Worm (Caenorhabditis elegans) whole organism, early embryonic: ENCODE measurements around the gene srt-18.

ENCODE experiments used
- B0310.2 ChIP-seq: sonication (generic microtip); optimal IDR thresholded peaks from 2 replicates; lab custom pipeline; 2016; ENCODE audit warnings: mild to moderate bottlenecking, missing genetic modification characterization, missing compliant biosample characterization
- F13C5.2 ChIP-seq: sonication (generic microtip); optimal IDR thresholded peaks from 2 replicates; lab custom pipeline; 2017; ENCODE audit warnings: mild to moderate bottlenecking, missing genetic modification characterization, inconsistent platforms, missing compliant biosample characterization
- aly-1 ChIP-seq: sonication (generic microtip); optimal IDR thresholded peaks from 2 replicates; lab custom pipeline; 2016; ENCODE audit warnings: missing genetic modification characterization, missing compliant biosample characterization
- ama-1 ChIP-seq: fragments of 150-350 bp; optimal IDR thresholded peaks from 2 replicates; lab custom pipeline; 2014
- ceh-13 ChIP-seq: fragments of 200-800 bp; sonication (Bioruptor generic); optimal IDR thresholded peaks from 2 replicates; lab custom pipeline; 2018; ENCODE audit warnings: mild to moderate bottlenecking, missing genetic modification characterization, missing compliant biosample characterization
- ceh-36 ChIP-seq: sonication (generic microtip); optimal IDR thresholded peaks from 2 replicates; lab custom pipeline; 2016; ENCODE audit warnings: missing genetic modification characterization, inconsistent platforms, missing compliant biosample characterization
- ets-7 ChIP-seq: sonication (generic microtip); optimal IDR thresholded peaks from 2 replicates; lab custom pipeline; 2016; ENCODE audit warnings: missing genotype, missing genetic modification characterization, missing compliant biosample characterization
- flt-1 ChIP-seq: fragments of 200-800 bp; sonication (Bioruptor generic); IDR thresholded peaks from 2 replicates; pipeline ENCODE4 v1.3.6; 2022; ENCODE audit warnings: missing genetic modification characterization, missing compliant biosample characterization
- hmbx-1 ChIP-seq: sonication (generic microtip); optimal IDR thresholded peaks from 2 replicates; lab custom pipeline; 2016; ENCODE audit warnings: mild to moderate bottlenecking, missing genetic modification characterization, missing compliant biosample characterization
- hmg-4 ChIP-seq: fragments of 200-800 bp; sonication (Bioruptor generic); optimal IDR thresholded peaks from 2 replicates; lab custom pipeline; 2018; ENCODE audit warnings: mild to moderate bottlenecking, missing genetic modification characterization, missing compliant biosample characterization
- hnd-1 ChIP-seq: sonication (generic microtip); optimal IDR thresholded peaks from 2 replicates; lab custom pipeline; 2016; ENCODE audit warnings: missing genetic modification characterization, missing compliant biosample characterization
- pes-1 ChIP-seq: fragments of 200-800 bp; sonication (Bioruptor generic); IDR thresholded peaks from 2 replicates; pipeline ENCODE4 v1.3.6; 2022; ENCODE audit warnings: missing genetic modification reagents, missing genetic modification characterization, missing compliant biosample characterization
- scrt-1 ChIP-seq: fragments of 200-800 bp; sonication (Bioruptor generic); IDR thresholded peaks from 2 replicates; pipeline ENCODE4 v1.3.6; 2022; ENCODE audit warnings: missing genetic modification characterization, missing compliant biosample characterization
- sea-1 ChIP-seq: fragments of 200-800 bp; sonication (Bioruptor generic); conservative IDR thresholded peaks from 2 replicates; pipeline ENCODE4 v1.3.6; 2022; ENCODE audit warnings: missing genetic modification characterization, missing compliant biosample characterization
- tbx-11 ChIP-seq: fragments of 200-800 bp; sonication (Bioruptor generic); IDR thresholded peaks from 2 replicates; pipeline ENCODE4 v1.3.6; 2022; ENCODE audit warnings: missing genetic modification characterization, missing compliant biosample characterization
- tbx-37 ChIP-seq: fragments of 200-800 bp; sonication (Bioruptor generic); conservative IDR thresholded peaks from 2 replicates; pipeline ENCODE4 v1.3.6; 2022; ENCODE audit warnings: missing genetic modification reagents, missing genetic modification characterization, missing compliant biosample characterization
- tra-4 ChIP-seq: sonication (generic microtip); optimal IDR thresholded peaks from 2 replicates; lab custom pipeline; 2017; ENCODE audit warnings: missing genetic modification characterization, missing compliant biosample characterization

The srt-18 gene

ce11 chrV:8990194-8990649 is 25.2 kb downstream of the srt-18 start, which contains the start of gene F59E11.7:
Gene F59E11.7 (plus strand): TSS chrV:8990244.
- no peak for TF ChIP-seq ceh-36 (tag; lab: Kevin White, UChicago)
- TF ChIP-seq F13C5.2: no peak
- no peak for TF ChIP-seq sea-1
- no peak for TF ChIP-seq ets-7
- TF ChIP-seq B0310.2 (tag; lab: Kevin White, UChicago): no peak
- no peak for TF ChIP-seq tra-4
- TF ChIP-seq ceh-13 (GFP tag; lab: Kevin White, UChicago): no peak
- no peak for TF ChIP-seq hmbx-1
- no peak for TF ChIP-seq hmg-4 (GFP tag; lab: Kevin White, UChicago)
- TF ChIP-seq tbx-37 (GFP tag; lab: Robert Waterston, UW): no peak
- no peak for TF ChIP-seq scrt-1 (GFP tag; lab: Robert Waterston, UW)
- no peak for TF ChIP-seq tbx-11
- no peak for TF ChIP-seq ama-1 (lab: Kevin White, UChicago)
- no peak for TF ChIP-seq flt-1
- TF ChIP-seq aly-1 (tag; lab: Kevin White, UChicago): no peak
- no peak for TF ChIP-seq pes-1 (GFP tag; lab: Robert Waterston, UW)
- no peak for TF ChIP-seq hnd-1 (tag; lab: Kevin White, UChicago)

- TF ChIP-seq B0310.2 (tag; lab: Kevin White, UChicago) (no peak), sea-1 (no peak), scrt-1 (GFP tag; lab: Robert Waterston, UW) (no peak), hmg-4 (GFP tag; lab: Kevin White, UChicago) (no peak), hnd-1 (tag; lab: Kevin White, UChicago) (no peak), flt-1 (no peak), ets-7 (no peak), F13C5.2 (no peak), ama-1 (lab: Kevin White, UChicago) (no peak), pes-1 (GFP tag; lab: Robert Waterston, UW) (no peak), ceh-36 (tag; lab: Kevin White, UChicago) (no peak), tra-4 (no peak), hmbx-1 (no peak), tbx-11 (no peak), tbx-37 (GFP tag; lab: Robert Waterston, UW) (no peak)
Measured at ce11 chrV:8988104-8988503, 27.3 kb downstream of the srt-18 start, which contains the start of gene str-87. Gene str-87 (minus strand): TSS chrV:8988204.

ce11 chrV:8985740-8986139 is 29.7 kb downstream of the srt-18 start, which contains the start of gene str-85:
Gene str-85 (minus strand): TSS chrV:8985840.
- no peak for TF ChIP-seq aly-1 (tag; lab: Kevin White, UChicago)
- TF ChIP-seq ama-1 (lab: Kevin White, UChicago): no peak
- no peak for TF ChIP-seq tbx-37 (GFP tag; lab: Robert Waterston, UW)

- TF ChIP-seq ceh-36 (tag; lab: Kevin White, UChicago) (no peak), ets-7 (no peak), B0310.2 (tag; lab: Kevin White, UChicago) (no peak), F13C5.2 (no peak), hmg-4 (GFP tag; lab: Kevin White, UChicago) (no peak), tbx-37 (GFP tag; lab: Robert Waterston, UW) (no peak), tra-4 (no peak), hmbx-1 (no peak), flt-1 (no peak), ceh-13 (GFP tag; lab: Kevin White, UChicago) (no peak), pes-1 (GFP tag; lab: Robert Waterston, UW) (no peak), scrt-1 (GFP tag; lab: Robert Waterston, UW) (no peak), tbx-11 (no peak)
Measured at ce11 chrV:8984783-8985182, 30.7 kb downstream of the srt-18 start.

ce11 chrV:8983604-8984003 is 31.8 kb downstream of the srt-18 start, which contains the start of gene str-86:
Gene str-86 (minus strand): TSS chrV:8983704.
- no peak for TF ChIP-seq flt-1
- no peak for TF ChIP-seq tbx-37 (GFP tag; lab: Robert Waterston, UW)
- no peak for TF ChIP-seq hnd-1 (tag; lab: Kevin White, UChicago)
- no peak for TF ChIP-seq F13C5.2
- no peak for TF ChIP-seq B0310.2 (tag; lab: Kevin White, UChicago)
- no peak for TF ChIP-seq hmg-4 (GFP tag; lab: Kevin White, UChicago)
- TF ChIP-seq pes-1 (GFP tag; lab: Robert Waterston, UW): no peak

- no peak for TF ChIP-seq ceh-13 (GFP tag; lab: Kevin White, UChicago)
- TF ChIP-seq tra-4: no peak
- no peak for TF ChIP-seq scrt-1 (GFP tag; lab: Robert Waterston, UW)
- no peak for TF ChIP-seq B0310.2 (tag; lab: Kevin White, UChicago)
- TF ChIP-seq ceh-36 (tag; lab: Kevin White, UChicago): no peak
- no peak for TF ChIP-seq ets-7
- no peak for TF ChIP-seq hmbx-1
- TF ChIP-seq tbx-11: no peak
- no peak for TF ChIP-seq tbx-37 (GFP tag; lab: Robert Waterston, UW)
- no peak for TF ChIP-seq hmg-4 (GFP tag; lab: Kevin White, UChicago)
- TF ChIP-seq F13C5.2: no peak
- no peak for TF ChIP-seq pes-1 (GFP tag; lab: Robert Waterston, UW)
- TF ChIP-seq ama-1 (lab: Kevin White, UChicago): no peak
- TF ChIP-seq aly-1 (tag; lab: Kevin White, UChicago): no peak
- no peak for TF ChIP-seq flt-1
- TF ChIP-seq hnd-1 (tag; lab: Kevin White, UChicago): no peak
- TF ChIP-seq sea-1: no peak
Measured at ce11 chrV:8980845-8981244, 34.6 kb downstream of the srt-18 start, which contains the start of gene str-84. Gene str-84 (minus strand): TSS chrV:8980945.

ce11 chrV:8977895-8978294 is 37.5 kb downstream of the srt-18 start:
- TF ChIP-seq flt-1 (no peak), hmg-4 (GFP tag; lab: Kevin White, UChicago) (no peak), hnd-1 (tag; lab: Kevin White, UChicago) (no peak), tbx-37 (GFP tag; lab: Robert Waterston, UW) (no peak), tbx-11 (no peak), B0310.2 (tag; lab: Kevin White, UChicago) (no peak), ceh-13 (GFP tag; lab: Kevin White, UChicago) (no peak), F13C5.2 (no peak), ceh-36 (tag; lab: Kevin White, UChicago) (no peak), ets-7 (no peak), tra-4 (no peak), sea-1 (no peak), pes-1 (GFP tag; lab: Robert Waterston, UW) (no peak), aly-1 (tag; lab: Kevin White, UChicago) (no peak), ama-1 (lab: Kevin White, UChicago) (no peak), hmbx-1 (no peak), scrt-1 (GFP tag; lab: Robert Waterston, UW) (no peak)
